Fruit fly (Drosophila melanogaster) whole organism, embryonic: ENCODE measurements around the gene snz.

ENCODE experiments used
- Awh ChIP-seq: fragments of 200-800 bp; sonication (Bioruptor generic); IDR thresholded peaks from 2 replicates; pipeline ENCODE4, ENCODE4 v1.3.6; 2022; ENCODE audit warnings: missing biosample characterization, missing genetic modification characterization
- B-H2 ChIP-seq: fragments of 200-800 bp; sonication (Bioruptor generic); optimal IDR thresholded peaks from 2 replicates; lab custom pipeline; 2018; ENCODE audit warnings: missing biosample characterization, mild to moderate bottlenecking, missing genetic modification characterization
- CG10431 ChIP-seq: fragments of 200-800 bp; sonication (Bioruptor generic); optimal IDR thresholded peaks from 3 replicates; lab custom pipeline; 2018; ENCODE audit warnings: missing biosample characterization, mild to moderate bottlenecking, missing genetic modification characterization
- CG10543 ChIP-seq: fragments of 200-800 bp; sonication (Bioruptor generic); optimal IDR thresholded peaks from 3 replicates; lab custom pipeline; 2017; ENCODE audit warnings: missing biosample characterization, mild to moderate bottlenecking, missing genetic modification characterization, moderate library complexity
- CG12299 ChIP-seq: fragments of 200-800 bp; sonication (Bioruptor generic); optimal IDR thresholded peaks from 2 replicates; lab custom pipeline; 2018; ENCODE audit warnings: missing biosample characterization, mild to moderate bottlenecking, missing genetic modification characterization
- CG12942 ChIP-seq: fragments of 200-800 bp; sonication (Bioruptor generic); optimal IDR thresholded peaks from 3 replicates; lab custom pipeline; 2016; ENCODE audit warnings: missing biosample characterization, missing genetic modification characterization
- CG14441 ChIP-seq: fragments of 200-800 bp; sonication (Bioruptor generic); IDR thresholded peaks from 2 replicates; pipeline ENCODE4 v1.3.6; 2022; ENCODE audit warnings: missing biosample characterization, missing genetic modification characterization
- CG15601 ChIP-seq: fragments of 200-800 bp; sonication (Bioruptor generic); optimal IDR thresholded peaks from 3 replicates; lab custom pipeline; 2019; ENCODE audit warnings: missing biosample characterization, mild to moderate bottlenecking, missing genetic modification characterization, moderate library complexity
- CG17359 ChIP-seq: fragments of 200-800 bp; sonication (Bioruptor generic); optimal IDR thresholded peaks from 3 replicates; lab custom pipeline; 2018; ENCODE audit warnings: missing biosample characterization, mild to moderate bottlenecking, missing genetic modification characterization, moderate library complexity
- CG17802 ChIP-seq: fragments of 200-800 bp; sonication (Bioruptor generic); optimal IDR thresholded peaks from 2 replicates; lab custom pipeline; 2018; ENCODE audit warnings: missing biosample characterization, mild to moderate bottlenecking, missing genetic modification characterization, moderate library complexity
- CG2116 ChIP-seq: fragments of 200-800 bp; sonication (Bioruptor generic); optimal IDR thresholded peaks from 3 replicates; lab custom pipeline; 2018; ENCODE audit warnings: missing biosample characterization, mild to moderate bottlenecking, missing genetic modification characterization
- CG2120 ChIP-seq: fragments of 200-800 bp; sonication (Bioruptor generic); optimal IDR thresholded peaks from 3 replicates; lab custom pipeline; 2016; ENCODE audit warnings: missing biosample characterization, missing genetic modification characterization
- CG2129 ChIP-seq: fragments of 200-800 bp; sonication (Bioruptor generic); IDR thresholded peaks from 2 replicates; pipeline ENCODE4 v1.3.6; 2022; ENCODE audit warnings: missing biosample characterization, missing genetic modification characterization; ENCODE audit not compliant: partially characterized antibody
- CG2202 ChIP-seq: fragments of 200-800 bp; sonication (Bioruptor generic); optimal IDR thresholded peaks from 2 replicates; lab custom pipeline; 2018; ENCODE audit warnings: missing biosample characterization, mild to moderate bottlenecking, missing genetic modification characterization
- CG3163 ChIP-seq: fragments of 200-800 bp; sonication (Bioruptor generic); optimal IDR thresholded peaks from 3 replicates; lab custom pipeline; 2016; ENCODE audit warnings: missing biosample characterization, missing genetic modification characterization
- CG4424 ChIP-seq: fragments of 200-800 bp; sonication (Bioruptor generic); optimal IDR thresholded peaks from 3 replicates; lab custom pipeline; 2016; ENCODE audit warnings: missing biosample characterization, missing genetic modification characterization
- CG4617 ChIP-seq: fragments of 200-800 bp; sonication (Bioruptor generic); optimal IDR thresholded peaks from 3 replicates; lab custom pipeline; 2016; ENCODE audit warnings: missing biosample characterization, missing genetic modification characterization, borderline replicate concordance
- CG6813 ChIP-seq: fragments of 200-800 bp; sonication (Bioruptor generic); optimal IDR thresholded peaks from 2 replicates; lab custom pipeline; 2017; ENCODE audit warnings: missing biosample characterization, missing genetic modification characterization, mild to moderate bottlenecking, moderate library complexity, missing genetic modification reagents
- CG7963 ChIP-seq: fragments of 200-800 bp; sonication (Bioruptor generic); IDR thresholded peaks from 3 replicates; pipeline ENCODE4 v1.3.6; 2022; ENCODE audit warnings: missing biosample characterization, missing genetic modification characterization; ENCODE audit not compliant: partially characterized antibody
- CG8478 ChIP-seq: fragments of >200 bp; optimal IDR thresholded peaks from 2 replicates; lab custom pipeline; 2018
- CG8944 ChIP-seq: fragments of 200-800 bp; sonication (Bioruptor generic); optimal IDR thresholded peaks from 3 replicates; lab custom pipeline; 2016; ENCODE audit warnings: missing biosample characterization, missing genetic modification characterization
- CrebB ChIP-seq: fragments of 200-800 bp; sonication (Bioruptor generic); optimal IDR thresholded peaks from 3 replicates; lab custom pipeline; 2018; ENCODE audit warnings: missing biosample characterization, mild to moderate bottlenecking, missing genetic modification characterization
- Dbx ChIP-seq: fragments of 200-800 bp; sonication (Bioruptor generic); IDR thresholded peaks from 3 replicates; pipeline ENCODE4 v1.3.6; 2022; ENCODE audit warnings: missing biosample characterization, missing genetic modification characterization
- Dek ChIP-seq: fragments of 200-800 bp; sonication (Bioruptor generic); optimal IDR thresholded peaks from 3 replicates; lab custom pipeline; 2019; ENCODE audit warnings: missing biosample characterization, mild to moderate bottlenecking, missing genetic modification characterization, moderate library complexity
- Dfd ChIP-seq, 2 experiments: fragments of >200 bp; optimal IDR thresholded peaks; 2 replicates each; lab custom pipeline; 2017; ENCODE audit warnings: missing biosample characterization in 2 of 2, missing genetic modification characterization in 2 of 2
- Fer3 ChIP-seq: fragments of 200-800 bp; sonication (Bioruptor generic); optimal IDR thresholded peaks from 2 replicates; lab custom pipeline; 2018; ENCODE audit warnings: missing biosample characterization, mild to moderate bottlenecking, missing genetic modification characterization, moderate library complexity
- Gsc ChIP-seq: fragments of 200-800 bp; sonication (Bioruptor generic); IDR thresholded peaks from 2 replicates; pipeline ENCODE4 v1.3.6; 2022; ENCODE audit warnings: missing biosample characterization, missing genetic modification characterization
- Hand ChIP-seq: fragments of 200-800 bp; sonication (Bioruptor generic); optimal IDR thresholded peaks from 2 replicates; lab custom pipeline; 2017; ENCODE audit warnings: mild to moderate bottlenecking, missing biosample characterization, missing genetic modification reagents, missing genetic modification characterization
- HmgZ ChIP-seq: fragments of 200-800 bp; sonication (Bioruptor generic); optimal IDR thresholded peaks from 2 replicates; lab custom pipeline; 2018; ENCODE audit warnings: missing biosample characterization, mild to moderate bottlenecking, missing genetic modification characterization
- MBD-R2 ChIP-seq: fragments of 200-800 bp; sonication (Bioruptor generic); IDR thresholded peaks from 2 replicates; pipeline ENCODE4 v1.3.6; 2022; ENCODE audit warnings: missing biosample characterization, missing genetic modification characterization
- MTF-1 ChIP-seq: fragments of 200-800 bp; sonication (Bioruptor generic); optimal IDR thresholded peaks from 2 replicates; lab custom pipeline; 2018; ENCODE audit warnings: missing biosample characterization, mild to moderate bottlenecking, missing genetic modification characterization, borderline replicate concordance
- PHDP ChIP-seq: fragments of 200-800 bp; sonication (Bioruptor generic); optimal IDR thresholded peaks from 3 replicates; lab custom pipeline; 2018; ENCODE audit warnings: missing biosample characterization, mild to moderate bottlenecking, missing genetic modification characterization, moderate library complexity
- Six4 ChIP-seq: fragments of 200-800 bp; sonication (Bioruptor generic); optimal IDR thresholded peaks from 2 replicates; lab custom pipeline; 2016; ENCODE audit warnings: missing biosample characterization, missing genetic modification characterization
- Sox100B ChIP-seq: fragments of 200-800 bp; sonication (Bioruptor generic); optimal IDR thresholded peaks from 3 replicates; lab custom pipeline; 2018; ENCODE audit warnings: missing biosample characterization, mild to moderate bottlenecking, missing genetic modification characterization
- bigmax ChIP-seq: fragments of 200-800 bp; sonication (Bioruptor generic); optimal IDR thresholded peaks from 2 replicates; lab custom pipeline; 2018; ENCODE audit warnings: missing biosample characterization, mild to moderate bottlenecking, missing genetic modification characterization
- cg ChIP-seq: fragments of 200-800 bp; sonication (Bioruptor generic); optimal IDR thresholded peaks from 3 replicates; lab custom pipeline; 2019; ENCODE audit warnings: missing biosample characterization, mild to moderate bottlenecking, missing genetic modification characterization, moderate library complexity
- emc ChIP-seq: fragments of 200-800 bp; sonication (Bioruptor generic); optimal IDR thresholded peaks from 2 replicates; lab custom pipeline; 2016; ENCODE audit warnings: missing biosample characterization, missing genetic modification characterization
- grn ChIP-seq: fragments of 200-800 bp; sonication (Bioruptor generic); optimal IDR thresholded peaks from 3 replicates; lab custom pipeline; 2017; ENCODE audit warnings: missing biosample characterization, missing genetic modification characterization
- gro ChIP-seq: fragments of 200-800 bp; sonication (Bioruptor generic); optimal IDR thresholded peaks from 2 replicates; lab custom pipeline; 2016; ENCODE audit warnings: missing biosample characterization, missing genetic modification characterization
- jumu ChIP-seq: fragments of 200-800 bp; sonication (Bioruptor generic); optimal IDR thresholded peaks from 3 replicates; lab custom pipeline; 2016; ENCODE audit warnings: missing biosample characterization, missing genetic modification characterization
- kay ChIP-seq: fragments of 200-800 bp; sonication (Bioruptor generic); optimal IDR thresholded peaks from 2 replicates; lab custom pipeline; 2016; ENCODE audit warnings: missing biosample characterization, missing genetic modification characterization
- nerfin-2 ChIP-seq: fragments of 200-800 bp; sonication (Bioruptor generic); IDR thresholded peaks from 2 replicates; pipeline ENCODE4 v1.3.6; 2022; ENCODE audit warnings: missing biosample characterization, missing genetic modification characterization; ENCODE audit not compliant: partially characterized antibody
- pb ChIP-seq: fragments of 200-800 bp; sonication (Bioruptor generic); optimal IDR thresholded peaks from 3 replicates; lab custom pipeline; 2016; ENCODE audit warnings: missing biosample characterization, missing genetic modification characterization
- repo ChIP-seq: fragments of 200-800 bp; sonication (Bioruptor generic); optimal IDR thresholded peaks from 2 replicates; lab custom pipeline; 2016; ENCODE audit warnings: missing biosample characterization, missing genetic modification characterization
- row ChIP-seq: fragments of 200-800 bp; sonication (Bioruptor generic); IDR thresholded peaks from 3 replicates; pipeline ENCODE4 v1.3.6; 2022; ENCODE audit warnings: missing biosample characterization, missing genetic modification characterization
- tin ChIP-seq: fragments of 200-800 bp; sonication (Bioruptor generic); optimal IDR thresholded peaks from 3 replicates; lab custom pipeline; 2016; ENCODE audit warnings: missing biosample characterization, missing genetic modification characterization
- trem ChIP-seq: fragments of 200-800 bp; optimal IDR thresholded peaks from 3 replicates; lab custom pipeline; 2019; ENCODE audit warnings: missing biosample characterization, mild to moderate bottlenecking, missing genetic modification characterization, moderate library complexity
- wdn ChIP-seq: fragments of 200-800 bp; sonication (Bioruptor generic); IDR thresholded peaks from 2 replicates; pipeline ENCODE4 v1.3.6; 2022; ENCODE audit warnings: missing biosample characterization, missing genetic modification characterization

The snz gene

DNA sequence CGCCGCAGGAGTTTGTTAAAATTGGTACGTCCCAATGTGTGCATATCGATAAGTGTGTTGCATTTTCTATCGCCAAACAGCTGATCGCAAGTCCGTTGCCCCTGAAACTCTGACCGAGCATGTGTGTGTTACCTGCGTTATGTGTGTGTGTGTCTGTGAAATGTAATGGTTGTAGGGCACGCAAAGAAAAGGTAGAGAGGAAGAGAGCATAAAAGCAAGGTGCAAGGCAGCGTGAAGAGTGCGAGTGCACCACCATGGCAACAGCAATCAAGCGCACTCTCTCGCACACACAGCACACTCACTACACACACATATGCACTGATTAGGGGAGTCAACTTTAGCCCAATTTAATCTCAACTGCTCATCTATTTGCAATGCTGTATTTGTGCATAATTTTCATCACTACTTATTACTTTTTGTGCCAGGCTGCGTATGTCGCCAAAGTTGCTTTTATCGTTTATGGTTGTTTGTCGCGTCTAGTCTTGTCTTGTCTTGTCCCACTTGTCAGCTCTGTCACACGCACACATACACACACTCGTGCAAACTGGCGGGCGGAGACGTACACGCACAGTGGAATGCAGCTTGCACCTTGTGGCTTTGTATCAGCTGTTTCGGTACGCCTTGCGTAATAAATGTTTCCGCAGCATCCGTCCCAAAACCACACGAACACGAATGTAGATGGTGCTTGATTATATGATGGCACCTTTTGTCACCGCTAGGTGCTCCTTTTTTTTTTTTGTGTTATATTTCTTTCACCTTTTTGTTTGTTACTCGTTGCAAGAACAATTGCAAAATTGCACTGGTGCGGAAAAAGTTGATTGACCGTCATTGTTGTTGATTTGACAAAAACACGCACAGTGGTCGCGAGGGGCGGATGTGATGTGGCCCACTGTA is 25.9 kb downstream of the snz start (continued):
- TF ChIP-seq row (GFP tag; lab: Robert Waterston, UW) (peak; percentile 78), HmgZ (tag; lab: Kevin White, UChicago) (no peak), repo (GFP tag; lab: Kevin White, UChicago) (peak; percentile 53), CG10543 (peak; percentile 70), CG8478 (lab: Kevin White, UChicago) (peak; percentile 98), gro (GFP tag; lab: Kevin White, UChicago) (no peak), Awh (GFP tag; lab: Robert Waterston, UW) (peak; percentile 70; the same call in 1 of the 2 replicates), CG10431 (GFP tag; lab: Kevin White, UChicago) (peak; percentile 86), CG4424 (GFP tag; lab: Kevin White, UChicago) (peak; percentile 87), CG14441 (GFP tag; lab: Robert Waterston, UW) (peak; percentile 64), trem (tag; lab: Kevin White, UChicago) (peak; percentile 58), jumu (GFP tag; lab: Kevin White, UChicago) (peak; percentile 89), Six4 (GFP tag; lab: Kevin White, UChicago) (peak; percentile 77), MBD-R2 (GFP tag; lab: Robert Waterston, UW) (no peak), PHDP (tag; lab: Kevin White, UChicago) (peak; percentile 72), CG2202 (peak; percentile 73), CG2116 (GFP tag; lab: Kevin White, UChicago) (peak; percentile 39), CrebB (peak; percentile 2), B-H2 (GFP tag; lab: Kevin White, UChicago) (no peak), CG6813 (GFP tag; lab: Kevin White, UChicago) (peak; percentile 64), CG15601 (peak; percentile 57), bigmax (no peak), CG8944 (peak; percentile 88), wdn (0 out of 2 replicates have a peak, but pooled peaks have one; percentile 36), CG12299 (peak; percentile 35), CG2120 (GFP tag; lab: Kevin White, UChicago) (peak; percentile 55), cg (GFP tag; lab: Kevin White, UChicago) (peak; percentile 95), CG12942 (GFP tag; lab: Kevin White, UChicago) (peak; percentile 70), kay (peak; percentile 33), CG17359 (peak; percentile 77), Dek (peak; percentile 23), Hand (GFP tag; lab: Kevin White, UChicago) (peak; percentile 13), Dfd (GFP tag; optimal IDR thresholded peaks at IDR 0.05; lab: Kevin White, UChicago) (no peak), Gsc (GFP tag; lab: Robert Waterston, UW) (no peak; the same call in none of the 2 replicates), emc (GFP tag; lab: Kevin White, UChicago) (peak; percentile 42), CG7963 (GFP tag; lab: Robert Waterston, UW) (no peak), tin (peak; percentile 82), CG3163 (GFP tag; lab: Kevin White, UChicago) (peak; percentile 48), Dbx (GFP tag; lab: Robert Waterston, UW) (no peak), CG4617 (GFP tag; lab: Kevin White, UChicago) (peak; percentile 45), nerfin-2 (GFP tag; lab: Robert Waterston, UW) (no peak), Sox100B (GFP tag; lab: Kevin White, UChicago) (peak; percentile 93), Fer3 (tag; lab: Kevin White, UChicago) (peak; percentile 36), CG2129 (GFP tag; lab: Robert Waterston, UW) (no peak), CG17802 (tag; lab: Kevin White, UChicago) (peak; percentile 60), MTF-1 (GFP tag; lab: Kevin White, UChicago) (no peak), pb (GFP tag; lab: Kevin White, UChicago) (peak; percentile 86), grn (GFP tag; lab: Kevin White, UChicago) (no peak)
